Fruit fly (Drosophila melanogaster): ENCODE measurements around the gene CG33630.

Gene CG33630

dm6 chr3R:10062324-10062723 is at the start of gene CG33630:
Gene CG33630 (plus strand): TSS chr3R:10062624.
- TF ChIP-seq Pdp1 (GFP tag; optimal IDR thresholded peaks at IDR 0.05) (peak in 1 of 2 experiments; percentile 63), Hr3 (GFP tag; optimal IDR thresholded peaks at IDR 0.05) (no peak), CG17359 (tag; optimal IDR thresholded peaks at IDR 0.05) (no peak), CG15696 (tag; optimal IDR thresholded peaks at IDR 0.05) (no peak)

- no peak for TF ChIP-seq CG12744 (GFP tag; optimal IDR thresholded peaks at IDR 0.05)
- TF ChIP-seq pho (GFP tag; optimal IDR thresholded peaks at IDR 0.05): peak; percentile 20
- peak; percentile 68 for TF ChIP-seq Meics (GFP tag; optimal IDR thresholded peaks at IDR 0.05)
- TF ChIP-seq CG9876 (GFP tag; optimal IDR thresholded peaks at IDR 0.05): no peak
- TF ChIP-seq cwo (GFP tag; optimal IDR thresholded peaks at IDR 0.05): peak; percentile 37
- TF ChIP-seq ase (GFP tag; IDR thresholded peaks at IDR 0.05): no peak
- TF ChIP-seq trh (GFP tag; optimal IDR thresholded peaks at IDR 0.05): no peak
- TF ChIP-seq CG32767 (GFP tag; IDR thresholded peaks at IDR 0.05): no peak
- TF ChIP-seq lola (GFP tag; optimal IDR thresholded peaks at IDR 0.05): no peak
- peak; percentile 32; the same call in 1 of the 2 replicates for TF ChIP-seq CG32772 (GFP tag; IDR thresholded peaks at IDR 0.05)
- no peak for TF ChIP-seq CG18764 (GFP tag; optimal IDR thresholded peaks at IDR 0.05)
- no peak for TF ChIP-seq nom (GFP tag; optimal IDR thresholded peaks at IDR 0.05)
- TF ChIP-seq Antp (GFP tag; optimal IDR thresholded peaks at IDR 0.05): peak; percentile 32
- peak; percentile 9 for TF ChIP-seq CG13775 (GFP tag; optimal IDR thresholded peaks at IDR 0.05)
- TF ChIP-seq CG7556 (GFP tag; optimal IDR thresholded peaks at IDR 0.05): no peak
- peak; percentile 58 for TF ChIP-seq mam (GFP tag; optimal IDR thresholded peaks at IDR 0.05)
- no peak for TF ChIP-seq Dip2 (GFP tag; IDR thresholded peaks at IDR 0.05)
- TF ChIP-seq HLH3B (GFP tag; IDR thresholded peaks at IDR 0.05): peak; percentile 43
- TF ChIP-seq CG2120 (GFP tag; optimal IDR thresholded peaks at IDR 0.05): peak; percentile 80
- no peak for TF ChIP-seq Doc3 (GFP tag; IDR thresholded peaks at IDR 0.05; ENCODE audit: partially characterized antibody)
- TF ChIP-seq Ssrp (tag; optimal IDR thresholded peaks at IDR 0.05): no peak
- no peak for TF ChIP-seq Neu2 (GFP tag; optimal IDR thresholded peaks at IDR 0.05; ENCODE audit: borderline replicate concordance)
- TF ChIP-seq ewg (GFP tag; optimal IDR thresholded peaks at IDR 0.05): no peak
- TF ChIP-seq B-H1 (GFP tag; IDR thresholded peaks at IDR 0.05): peak; percentile 30; the same call in 1 of the 3 replicates
- peak; percentile 62 for TF ChIP-seq CG14441 (GFP tag; IDR thresholded peaks at IDR 0.05)
- no peak for TF ChIP-seq CG2129 (GFP tag; IDR thresholded peaks at IDR 0.05; ENCODE audit: partially characterized antibody)
- no peak for TF ChIP-seq CG16815 (GFP tag; optimal IDR thresholded peaks at IDR 0.05)
- no peak for TF ChIP-seq CG15269 (tag; optimal IDR thresholded peaks at IDR 0.05)
- TF ChIP-seq Hey (tag; optimal IDR thresholded peaks at IDR 0.05): no peak
- no peak for TF ChIP-seq usp (GFP tag; optimal IDR thresholded peaks at IDR 0.05)
- no peak for TF ChIP-seq Bgb (GFP tag; IDR thresholded peaks at IDR 0.05; ENCODE audit: partially characterized antibody)
- peak; percentile 64 for TF ChIP-seq Rfx (GFP tag; IDR thresholded peaks at IDR 0.05)
- no peak for TF ChIP-seq schlank (tag; optimal IDR thresholded peaks at IDR 0.05)
- peak; percentile 21 for TF ChIP-seq fu2 (GFP tag; optimal IDR thresholded peaks at IDR 0.05)
- TF ChIP-seq jumu (GFP tag; optimal IDR thresholded peaks at IDR 0.05): peak; percentile 24
- TF ChIP-seq CG2875 (GFP tag; optimal IDR thresholded peaks at IDR 0.05): no peak
- TF ChIP-seq Rx (GFP tag; IDR thresholded peaks at IDR 0.05): no peak
- no peak for TF ChIP-seq pan (optimal IDR thresholded peaks at IDR 0.05)
- peak in 1 of 2 experiments; percentile 54 for TF ChIP-seq pan (GFP tag; optimal IDR thresholded peaks at IDR 0.05 in 1 of 2, IDR thresholded peaks at IDR 0.05 in 1 of 2)
- no peak for TF ChIP-seq CG17568 (GFP tag; optimal IDR thresholded peaks at IDR 0.05)
- TF ChIP-seq dysf (GFP tag; IDR thresholded peaks at IDR 0.05): peak; percentile 53; the same call in 2 of the 3 replicates
- no peak for TF ChIP-seq pros (GFP tag; optimal IDR thresholded peaks at IDR 0.05)
- TF ChIP-seq pum (GFP tag; optimal IDR thresholded peaks at IDR 0.05): peak; percentile 5
- TF ChIP-seq CG1832 (GFP tag; optimal IDR thresholded peaks at IDR 0.05): no peak
Observed at dm6 chr3R:10024032-10024712, 38.3 kb upstream of the CG33630 start.

Data from whole organism, embryonic.